Worm (Caenorhabditis elegans): Measurements from ENCODE around the gene ZK1098.9.

The ZK1098.9 gene

ce11 chrIII:9544125-9544524 is at the start of gene ZK1098.9:
ZK1098.9 (plus strand) TSS chrIII:9544425.
- TF ChIP-seq ztf-29 (GFP tag; IDR thresholded peaks at IDR 0.05) = no peak
- no peak for TF ChIP-seq med-1 (GFP tag; optimal IDR thresholded peaks at IDR 0.05; ENCODE audit: insufficient read depth)
- no peak for TF ChIP-seq ref-1 (GFP tag; conservative IDR thresholded peaks at IDR 0.05)
- no peak for TF ChIP-seq flt-1 (GFP tag; IDR thresholded peaks at IDR 0.05)
- TF ChIP-seq cog-1 (tag; optimal IDR thresholded peaks at IDR 0.05) = no peak
- TF ChIP-seq klf-2 (GFP tag; conservative IDR thresholded peaks at IDR 0.05) = no peak
- no peak for TF ChIP-seq ztf-23 (GFP tag; IDR thresholded peaks at IDR 0.05)
- TF ChIP-seq T22C8.4 (GFP tag; IDR thresholded peaks at IDR 0.05) = no peak
- TF ChIP-seq tab-1 (GFP tag; IDR thresholded peaks at IDR 0.05) = no peak

ce11 chrIII:9496083-9496482 is 48.1 kb upstream of the ZK1098.9 start:
- TF ChIP-seq tab-1 (GFP tag; IDR thresholded peaks at IDR 0.05) = no peak
- TF ChIP-seq klf-2 (GFP tag; conservative IDR thresholded peaks at IDR 0.05) = no peak
- no peak for TF ChIP-seq ref-1 (GFP tag; conservative IDR thresholded peaks at IDR 0.05)
- no peak for TF ChIP-seq ztf-29 (GFP tag; IDR thresholded peaks at IDR 0.05)
- TF ChIP-seq flt-1 (GFP tag; IDR thresholded peaks at IDR 0.05) = no peak
- TF ChIP-seq cog-1 (tag; optimal IDR thresholded peaks at IDR 0.05) = no peak
- no peak for TF ChIP-seq T22C8.4 (GFP tag; IDR thresholded peaks at IDR 0.05)
- no peak for TF ChIP-seq med-1 (GFP tag; optimal IDR thresholded peaks at IDR 0.05; ENCODE audit: insufficient read depth)
- TF ChIP-seq ztf-23 (GFP tag; IDR thresholded peaks at IDR 0.05) = no peak

ce11 chrIII:9497412-9497811 is 46.8 kb upstream of the ZK1098.9 start:
- TF ChIP-seq ztf-23 (GFP tag; IDR thresholded peaks at IDR 0.05) = no peak
- TF ChIP-seq tab-1 (GFP tag; IDR thresholded peaks at IDR 0.05) = no peak
- no peak for TF ChIP-seq klf-2 (GFP tag; conservative IDR thresholded peaks at IDR 0.05)
- TF ChIP-seq T22C8.4 (GFP tag; IDR thresholded peaks at IDR 0.05) = no peak
- no peak for TF ChIP-seq flt-1 (GFP tag; IDR thresholded peaks at IDR 0.05)
- no peak for TF ChIP-seq ref-1 (GFP tag; conservative IDR thresholded peaks at IDR 0.05)
- TF ChIP-seq cog-1 (tag; optimal IDR thresholded peaks at IDR 0.05) = no peak
- no peak for TF ChIP-seq med-1 (GFP tag; optimal IDR thresholded peaks at IDR 0.05; ENCODE audit: insufficient read depth)
- no peak for TF ChIP-seq ztf-29 (GFP tag; IDR thresholded peaks at IDR 0.05)

- TF ChIP-seq med-1 (GFP tag; optimal IDR thresholded peaks at IDR 0.05; ENCODE audit: insufficient read depth) (no peak), klf-2 (GFP tag; conservative IDR thresholded peaks at IDR 0.05) (no peak), flt-1 (GFP tag; IDR thresholded peaks at IDR 0.05) (no peak)
These were observed 44.0 kb upstream of the ZK1098.9 start, which contains the start of gene sod-4 for ce11 chrIII:9500267-9500666. sod-4 (minus strand) TSS chrIII:9500375.

ce11 chrIII:9501072-9501471 is 43.2 kb upstream of the ZK1098.9 start:
- no peak for TF ChIP-seq ref-1 (GFP tag; conservative IDR thresholded peaks at IDR 0.05)

- TF ChIP-seq ref-1 (GFP tag; conservative IDR thresholded peaks at IDR 0.05) = no peak
- no peak for TF ChIP-seq flt-1 (GFP tag; IDR thresholded peaks at IDR 0.05)
- TF ChIP-seq klf-2 (GFP tag; conservative IDR thresholded peaks at IDR 0.05) = no peak
- no peak for TF ChIP-seq ztf-23 (GFP tag; IDR thresholded peaks at IDR 0.05)
- TF ChIP-seq T22C8.4 (GFP tag; IDR thresholded peaks at IDR 0.05) = no peak
- TF ChIP-seq med-1 (GFP tag; optimal IDR thresholded peaks at IDR 0.05; ENCODE audit: insufficient read depth) = no peak
- TF ChIP-seq tab-1 (GFP tag; IDR thresholded peaks at IDR 0.05) = no peak
- TF ChIP-seq ztf-29 (GFP tag; IDR thresholded peaks at IDR 0.05) = no peak
- TF ChIP-seq cog-1 (tag; optimal IDR thresholded peaks at IDR 0.05) = no peak
These were observed 42.0 kb upstream of the ZK1098.9 start for ce11 chrIII:9502155-9502714.

- TF ChIP-seq klf-2 (GFP tag; conservative IDR thresholded peaks at IDR 0.05) = no peak
- TF ChIP-seq ref-1 (GFP tag; conservative IDR thresholded peaks at IDR 0.05) = no peak
These were observed 39.9 kb upstream of the ZK1098.9 start for ce11 chrIII:9504347-9504746.

ce11 chrIII:9507799-9508198 is 36.4 kb upstream of the ZK1098.9 start, which contains the start of gene vha-14:
vha-14 (plus strand) TSS chrIII:9508100.
- TF ChIP-seq ztf-29 (GFP tag; IDR thresholded peaks at IDR 0.05) = no peak
- TF ChIP-seq cog-1 (tag; optimal IDR thresholded peaks at IDR 0.05) = no peak
- TF ChIP-seq tab-1 (GFP tag; IDR thresholded peaks at IDR 0.05) = no peak
- no peak for TF ChIP-seq ref-1 (GFP tag; conservative IDR thresholded peaks at IDR 0.05)
- TF ChIP-seq flt-1 (GFP tag; IDR thresholded peaks at IDR 0.05) = no peak

- TF ChIP-seq flt-1 (GFP tag; IDR thresholded peaks at IDR 0.05) = no peak
- TF ChIP-seq ztf-23 (GFP tag; IDR thresholded peaks at IDR 0.05) = no peak
- no peak for TF ChIP-seq cog-1 (tag; optimal IDR thresholded peaks at IDR 0.05)
- no peak for TF ChIP-seq ref-1 (GFP tag; conservative IDR thresholded peaks at IDR 0.05)
- TF ChIP-seq med-1 (GFP tag; optimal IDR thresholded peaks at IDR 0.05; ENCODE audit: insufficient read depth) = no peak
- no peak for TF ChIP-seq klf-2 (GFP tag; conservative IDR thresholded peaks at IDR 0.05)
- TF ChIP-seq tab-1 (GFP tag; IDR thresholded peaks at IDR 0.05) = no peak
- no peak for TF ChIP-seq ztf-29 (GFP tag; IDR thresholded peaks at IDR 0.05)
- TF ChIP-seq T22C8.4 (GFP tag; IDR thresholded peaks at IDR 0.05) = no peak
These were observed 34.4 kb upstream of the ZK1098.9 start for ce11 chrIII:9509764-9510370.

ce11 chrIII:9511055-9511520 is 33.1 kb upstream of the ZK1098.9 start, which contains the start of gene F55H2.5:
F55H2.5 (plus strand) TSS chrIII:9511470.
- TF ChIP-seq cog-1 (tag; optimal IDR thresholded peaks at IDR 0.05) (no peak), ref-1 (GFP tag; conservative IDR thresholded peaks at IDR 0.05) (no peak), tab-1 (GFP tag; IDR thresholded peaks at IDR 0.05) (no peak), klf-2 (GFP tag; conservative IDR thresholded peaks at IDR 0.05) (no peak)

All from whole organism, midembryonic.